Worm (Caenorhabditis elegans) whole organism, L2 larva: Measurements from ENCODE around the gene F41E6.5.

Experiments
- C34F6.9 ChIP-seq: fragments of 150-350 bp; optimal IDR thresholded peaks from 2 replicates; lab custom pipeline; 2014; ENCODE audit warnings: missing biosample characterization, missing genetic modification characterization
- F13H6.1 ChIP-seq: sonication (generic microtip); optimal IDR thresholded peaks from 2 replicates; lab custom pipeline; 2016; ENCODE audit warnings: missing genetic modification characterization, missing compliant biosample characterization
- R02D3.7 ChIP-seq: fragments of 150-350 bp; optimal IDR thresholded peaks from 2 replicates; lab custom pipeline; 2014; ENCODE audit warnings: missing biosample characterization, missing genetic modification characterization
- Y55F3AM.14 ChIP-seq: fragments of 200-800 bp; sonication (Bioruptor generic); optimal IDR thresholded peaks from 2 replicates; lab custom pipeline; 2018; ENCODE audit warnings: mild to moderate bottlenecking, missing genetic modification characterization, missing compliant biosample characterization
- ZK546.5 ChIP-seq: sonication (generic microtip); optimal IDR thresholded peaks from 2 replicates; lab custom pipeline; 2017; ENCODE audit warnings: missing biosample characterization, missing genetic modification characterization
- alr-1 ChIP-seq: fragments of 150-350 bp; optimal IDR thresholded peaks from 2 replicates; lab custom pipeline; 2014; ENCODE audit warnings: missing biosample characterization, missing genetic modification characterization
- aly-2 ChIP-seq: fragments of 150-350 bp; optimal IDR thresholded peaks from 2 replicates; lab custom pipeline; 2014; ENCODE audit warnings: missing biosample characterization, missing genetic modification characterization
- ama-1 ChIP-seq: fragments of 150-350 bp; optimal IDR thresholded peaks from 2 replicates; lab custom pipeline; 2018; ENCODE audit warnings: inconsistent platforms
- blmp-1 ChIP-seq: sonication (generic microtip); optimal IDR thresholded peaks from 2 replicates; lab custom pipeline; 2017; ENCODE audit warnings: missing genetic modification characterization, mild to moderate bottlenecking, missing compliant biosample characterization, antibody characterized with exemption, moderate library complexity; ENCODE audit not compliant: insufficient read depth
- ceh-82 ChIP-seq: fragments of 150-350 bp; optimal IDR thresholded peaks from 2 replicates; lab custom pipeline; 2014; ENCODE audit warnings: missing biosample characterization, missing genetic modification characterization
- crh-2 ChIP-seq: sonication (generic microtip); optimal IDR thresholded peaks from 2 replicates; lab custom pipeline; 2017; ENCODE audit warnings: missing biosample characterization, missing genetic modification characterization
- dmd-4 ChIP-seq: sonication (generic microtip); optimal IDR thresholded peaks from 2 replicates; lab custom pipeline; 2017; ENCODE audit warnings: missing biosample characterization, missing genetic modification characterization
- egl-27 ChIP-seq: sonication (generic microtip); optimal IDR thresholded peaks from 3 replicates; lab custom pipeline; 2017; ENCODE audit warnings: missing biosample characterization, missing genetic modification reagents, missing genetic modification characterization
- elt-1 ChIP-seq: fragments of 150-350 bp; optimal IDR thresholded peaks from 2 replicates; lab custom pipeline; 2014; ENCODE audit warnings: missing biosample characterization, missing genetic modification characterization
- elt-3 ChIP-seq: sonication (generic microtip); optimal IDR thresholded peaks from 2 replicates; lab custom pipeline; 2017; ENCODE audit warnings: missing biosample characterization, missing genetic modification characterization
- fos-1 ChIP-seq: fragments of 150-350 bp; optimal IDR thresholded peaks from 2 replicates; lab custom pipeline; 2014; ENCODE audit warnings: missing biosample characterization, missing genetic modification characterization
- gmeb-1 ChIP-seq: fragments of 150-350 bp; optimal IDR thresholded peaks from 2 replicates; lab custom pipeline; 2014; ENCODE audit warnings: missing biosample characterization, missing genetic modification characterization
- lin-11 ChIP-seq: fragments of 150-350 bp; sonication (generic microtip); optimal IDR thresholded peaks from 2 replicates; lab custom pipeline; 2014; ENCODE audit warnings: missing biosample characterization, missing genetic modification characterization, inconsistent platforms, mixed read lengths
- lin-13 ChIP-seq: fragments of 150-350 bp; optimal IDR thresholded peaks from 2 replicates; lab custom pipeline; 2014; ENCODE audit warnings: missing biosample characterization, missing genetic modification reagents, missing genetic modification characterization
- lin-39 ChIP-seq: fragments of 150-350 bp; optimal IDR thresholded peaks from 2 replicates; lab custom pipeline; 2014; ENCODE audit warnings: missing biosample characterization, missing genetic modification reagents, missing genetic modification characterization
- lsy-2 ChIP-seq, 2 experiments: fragments of 150-350 bp in 1 of 2; sonication (generic microtip) in 1 of 2; optimal IDR thresholded peaks; 2 replicates each; lab custom pipeline; 2014 to 2017; ENCODE audit warnings: missing biosample characterization in 2 of 2, missing genetic modification characterization in 2 of 2
- mab-5 ChIP-seq: fragments of 150-350 bp; optimal IDR thresholded peaks from 2 replicates; lab custom pipeline; 2014; ENCODE audit warnings: missing biosample characterization, missing genetic modification characterization
- mbf-1 ChIP-seq: sonication (generic microtip); optimal IDR thresholded peaks from 2 replicates; lab custom pipeline; 2017; ENCODE audit warnings: missing biosample characterization, missing genetic modification characterization
- nhr-10 ChIP-seq: sonication (generic microtip); optimal IDR thresholded peaks from 2 replicates; lab custom pipeline; 2017; ENCODE audit warnings: missing biosample characterization, missing genetic modification characterization
- nhr-11 ChIP-seq: fragments of 150-350 bp; optimal IDR thresholded peaks from 2 replicates; lab custom pipeline; 2014; ENCODE audit warnings: missing biosample characterization, missing genetic modification characterization
- nhr-12 ChIP-seq: fragments of 150-350 bp; optimal IDR thresholded peaks from 2 replicates; lab custom pipeline; 2014; ENCODE audit warnings: missing biosample characterization, missing genetic modification characterization
- nhr-129 ChIP-seq: fragments of 150-350 bp; optimal IDR thresholded peaks from 2 replicates; lab custom pipeline; 2014; ENCODE audit warnings: missing biosample characterization, missing genetic modification characterization
- nhr-23 ChIP-seq: fragments of 150-350 bp; optimal IDR thresholded peaks from 2 replicates; lab custom pipeline; 2014; ENCODE audit warnings: missing biosample characterization, missing genetic modification reagents, missing genetic modification characterization
- nhr-237 ChIP-seq: fragments of 150-350 bp; optimal IDR thresholded peaks from 2 replicates; lab custom pipeline; 2014; ENCODE audit warnings: missing biosample characterization, missing genetic modification characterization
- nhr-25 ChIP-seq: fragments of 150-350 bp; sonication (generic microtip); optimal IDR thresholded peaks from 3 replicates; lab custom pipeline; 2014; ENCODE audit warnings: missing biosample characterization, missing genetic modification characterization
- nhr-6 ChIP-seq: fragments of 150-350 bp; optimal IDR thresholded peaks from 2 replicates; lab custom pipeline; 2014; ENCODE audit warnings: missing biosample characterization, missing genetic modification characterization
- nhr-77 ChIP-seq: fragments of 150-350 bp; optimal IDR thresholded peaks from 2 replicates; lab custom pipeline; 2014; ENCODE audit warnings: missing biosample characterization, missing genetic modification characterization
- peb-1 ChIP-seq: fragments of 150-350 bp; optimal IDR thresholded peaks from 2 replicates; lab custom pipeline; 2014; ENCODE audit warnings: missing biosample characterization, missing genetic modification characterization
- sem-4 ChIP-seq: fragments of 150-350 bp; optimal IDR thresholded peaks from 2 replicates; lab custom pipeline; 2014; ENCODE audit warnings: missing biosample characterization, missing genetic modification reagents, missing genetic modification characterization
- skn-1 ChIP-seq: sonication (generic microtip); optimal IDR thresholded peaks from 2 replicates; lab custom pipeline; 2017; ENCODE audit warnings: missing biosample characterization, missing genetic modification characterization
- sma-3 ChIP-seq: sonication (generic microtip); optimal IDR thresholded peaks from 2 replicates; lab custom pipeline; 2016; ENCODE audit warnings: missing genetic modification reagents, missing genetic modification characterization, missing compliant biosample characterization
- sma-9 ChIP-seq, 2 experiments: fragments of 150-350 bp in 1 of 2; sonication (generic microtip) in 1 of 2; optimal IDR thresholded peaks; 2 replicates each; lab custom pipeline; 2014 to 2016; ENCODE audit warnings: missing genetic modification characterization in 2 of 2, mild to moderate bottlenecking in 1 of 2, missing biosample characterization in 1 of 2, missing compliant biosample characterization in 1 of 2, missing genetic modification reagents in 1 of 2, moderate library complexity in 1 of 2
- snpc-4 ChIP-seq: fragments of 150-350 bp; optimal IDR thresholded peaks from 2 replicates; lab custom pipeline; 2014; ENCODE audit warnings: missing biosample characterization, missing genetic modification characterization
- unc-39 ChIP-seq: fragments of 150-350 bp; optimal IDR thresholded peaks from 2 replicates; lab custom pipeline; 2014; ENCODE audit warnings: missing biosample characterization, missing genetic modification characterization
- unc-55 ChIP-seq: fragments of 150-350 bp; sonication (generic microtip); optimal IDR thresholded peaks from 3 replicates; lab custom pipeline; 2014; ENCODE audit warnings: missing biosample characterization, missing genetic modification reagents, missing genetic modification characterization
- unc-62 ChIP-seq: fragments of 150-350 bp; optimal IDR thresholded peaks from 2 replicates; lab custom pipeline; 2014; ENCODE audit warnings: missing biosample characterization, missing genetic modification reagents, missing genetic modification characterization
- zag-1 ChIP-seq: fragments of 150-350 bp; optimal IDR thresholded peaks from 2 replicates; lab custom pipeline; 2014; ENCODE audit warnings: missing biosample characterization, missing genetic modification characterization
- ztf-1 ChIP-seq: fragments of 200-800 bp; sonication (Bioruptor generic); conservative IDR thresholded peaks from 2 replicates; pipeline ENCODE4 v1.3.6; 2022; ENCODE audit warnings: missing genetic modification characterization, missing compliant biosample characterization
- ztf-11 ChIP-seq: sonication (generic microtip); optimal IDR thresholded peaks from 2 replicates; lab custom pipeline; 2017; ENCODE audit warnings: missing biosample characterization, missing genetic modification characterization
- ztf-4 ChIP-seq: fragments of 150-350 bp; optimal IDR thresholded peaks from 2 replicates; lab custom pipeline; 2014; ENCODE audit warnings: missing biosample characterization, missing genetic modification characterization

F41E6.5 gene

DNA sequence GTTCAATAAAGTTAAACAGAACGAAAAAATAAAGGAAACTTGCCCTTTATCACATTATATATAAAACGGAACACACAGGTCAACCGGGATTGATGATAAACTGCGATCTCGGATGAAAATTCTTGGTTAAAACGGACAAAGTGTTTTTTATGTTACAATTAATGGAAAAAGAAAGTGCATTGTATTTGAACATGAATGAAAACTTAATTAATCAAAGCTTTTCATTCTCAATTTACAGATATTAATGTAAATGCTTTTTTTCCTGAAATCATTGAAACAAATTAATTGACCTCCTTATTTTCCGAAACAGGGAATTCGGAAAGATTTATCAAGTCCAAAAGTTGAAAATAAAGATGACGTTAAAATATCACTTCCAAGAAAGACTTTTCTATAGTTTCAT lies 1.9 kb upstream of the F41E6.5 start, which contains the start of gene F41E6.8:
TSS of gene F41E6.8 (minus strand) at position 101 of the 400 bp plus-strand sequence.
- TF ChIP-seq egl-27 (tag; lab: Kevin White, UChicago) (no peak), elt-3 (tag; lab: Kevin White, UChicago) (no peak), unc-39 (tag; lab: Kevin White, UChicago) (no peak), ZK546.5 (tag; lab: Kevin White, UChicago) (no peak), unc-55 (GFP tag; lab: Kevin White, UChicago) (no peak), sma-3 (GFP tag; lab: Kevin White, UChicago) (no peak), fos-1 (no peak), blmp-1 (tag; lab: Kevin White, UChicago) (no peak), sem-4 (tag; lab: Kevin White, UChicago) (no peak)

DNA sequence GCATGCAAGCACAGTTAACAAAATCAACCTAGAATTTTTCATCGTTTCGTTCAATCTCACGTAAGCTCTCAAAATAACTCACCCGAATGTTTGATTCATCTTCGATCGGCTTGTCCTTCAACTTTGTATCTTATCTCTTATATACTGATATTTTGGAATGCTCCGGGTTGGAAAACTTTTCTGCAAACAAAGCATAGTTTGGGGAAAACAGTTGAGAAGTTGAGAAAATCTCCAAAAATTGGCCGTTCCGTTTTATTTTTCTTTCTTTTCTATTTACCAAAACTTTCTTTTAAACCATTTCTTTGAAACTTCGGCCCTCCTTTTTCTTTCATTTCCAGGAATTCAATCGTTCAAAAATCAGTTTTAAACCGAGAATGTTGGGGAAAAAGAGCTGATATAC lies 642 bp upstream of the F41E6.5 start, which contains the start of gene F41E6.15:
TSS of gene F41E6.15 (minus strand) at position 101 of the 400 bp plus-strand sequence.
- no peak for TF ChIP-seq unc-62 (GFP tag; lab: Kevin White, UChicago)
- no peak for TF ChIP-seq nhr-10 (tag; lab: Kevin White, UChicago)
- no peak for TF ChIP-seq sma-3 (GFP tag; lab: Kevin White, UChicago)
- TF ChIP-seq aly-2 (tag; lab: Kevin White, UChicago), result no peak
- no peak for TF ChIP-seq sma-9 (GFP tag; optimal IDR thresholded peaks at IDR 0.05; lab: Kevin White, UChicago)
- no peak for TF ChIP-seq sma-9 (tag; optimal IDR thresholded peaks at IDR 0.05; lab: Kevin White, UChicago)
- no peak for TF ChIP-seq skn-1 (tag; lab: Kevin White, UChicago)
- no peak for TF ChIP-seq nhr-25 (tag; lab: Kevin White, UChicago)
- no peak for TF ChIP-seq Y55F3AM.14 (GFP tag; lab: Kevin White, UChicago)
- no peak for TF ChIP-seq nhr-12
- no peak for TF ChIP-seq ztf-4 (tag; lab: Kevin White, UChicago)
- TF ChIP-seq alr-1, result no peak
- TF ChIP-seq lin-11, result no peak
- TF ChIP-seq ama-1 (lab: Kevin White, UChicago), result no peak
- TF ChIP-seq snpc-4 (tag; lab: Kevin White, UChicago), result no peak

DNA sequence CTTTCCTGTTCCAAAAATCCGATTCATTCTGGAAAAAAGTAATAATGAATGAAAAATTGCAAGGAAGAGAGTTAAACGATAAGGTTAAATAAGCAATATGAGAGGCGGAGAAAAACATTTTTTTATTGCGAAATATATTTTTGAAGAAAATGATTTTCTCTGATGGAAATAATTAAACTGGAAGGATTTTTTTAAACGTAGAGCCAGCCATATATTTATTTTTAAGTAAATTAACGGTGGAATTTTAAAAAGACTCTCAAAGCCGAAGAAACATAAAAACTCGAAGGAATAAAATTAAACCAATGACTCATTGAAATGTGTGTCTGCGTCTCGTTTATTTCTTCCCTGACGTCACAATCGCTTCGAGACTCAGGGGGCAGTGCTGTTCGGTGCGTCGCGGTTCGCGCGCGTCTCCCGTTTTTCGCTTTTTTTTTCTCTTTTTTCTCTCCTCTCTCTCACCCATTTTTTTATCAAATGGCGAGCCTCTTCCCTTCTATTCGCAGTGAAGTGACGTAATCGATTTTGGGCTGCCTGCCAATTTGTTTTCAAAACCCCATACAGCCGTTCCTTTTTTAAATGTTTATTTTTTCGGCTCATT lies 2.9 kb downstream of the F41E6.5 start, which contains the start of gene vps-60:
TSS of gene vps-60 (minus strand) at position 30 of the 598 bp plus-strand sequence.
- TF ChIP-seq sma-3 (GFP tag; lab: Kevin White, UChicago), result peak; percentile 94
- TF ChIP-seq nhr-11 (tag; lab: Kevin White, UChicago), result no peak
- TF ChIP-seq nhr-23 (tag; lab: Kevin White, UChicago), result no peak
- peak; percentile 91 for TF ChIP-seq blmp-1 (tag; lab: Kevin White, UChicago)
- no peak for TF ChIP-seq elt-1 (tag; lab: Kevin White, UChicago)
- peak; percentile 51 for TF ChIP-seq unc-62 (GFP tag; lab: Kevin White, UChicago)
- TF ChIP-seq zag-1 (tag; lab: Kevin White, UChicago), result peak; percentile 84
- TF ChIP-seq gmeb-1 (tag; lab: Kevin White, UChicago), result peak; percentile 84
- no peak for TF ChIP-seq unc-39 (tag; lab: Kevin White, UChicago)
- peak; percentile 91 for TF ChIP-seq lin-11
- TF ChIP-seq dmd-4 (tag; lab: Kevin White, UChicago), result no peak
- TF ChIP-seq ztf-1 (GFP tag; lab: Robert Waterston, UW), result no peak
- peak; percentile 20 for TF ChIP-seq nhr-10 (tag; lab: Kevin White, UChicago)
- TF ChIP-seq ceh-82 (tag; lab: Kevin White, UChicago), result no peak
- no peak for TF ChIP-seq nhr-12
- no peak for TF ChIP-seq elt-3 (tag; lab: Kevin White, UChicago)
- TF ChIP-seq skn-1 (tag; lab: Kevin White, UChicago), result peak; percentile 14
- peak; percentile 94 for TF ChIP-seq sma-9 (GFP tag; optimal IDR thresholded peaks at IDR 0.05; lab: Kevin White, UChicago)
- no peak for TF ChIP-seq sma-9 (tag; optimal IDR thresholded peaks at IDR 0.05; lab: Kevin White, UChicago)
- TF ChIP-seq egl-27 (tag; lab: Kevin White, UChicago), result peak; percentile 71
- TF ChIP-seq nhr-129 (tag; lab: Kevin White, UChicago), result peak; percentile 92
- TF ChIP-seq ama-1 (lab: Kevin White, UChicago), result peak; percentile 64
- TF ChIP-seq snpc-4 (tag; lab: Kevin White, UChicago), result peak; percentile 86
- TF ChIP-seq lin-13 (GFP tag; lab: Kevin White, UChicago), result peak; percentile 94
- no peak for TF ChIP-seq nhr-237 (tag; lab: Kevin White, UChicago)
- no peak for TF ChIP-seq peb-1 (tag; lab: Kevin White, UChicago)
- TF ChIP-seq mab-5 (tag; lab: Kevin White, UChicago), result peak; percentile 85
- peak; percentile 75 for TF ChIP-seq Y55F3AM.14 (GFP tag; lab: Kevin White, UChicago)
- peak; percentile 27 for TF ChIP-seq ZK546.5 (tag; lab: Kevin White, UChicago)
- TF ChIP-seq alr-1, result no peak
- TF ChIP-seq ztf-11 (tag; lab: Kevin White, UChicago), result no peak
- TF ChIP-seq nhr-77, result no peak
- TF ChIP-seq lsy-2 (tag; optimal IDR thresholded peaks at IDR 0.05; lab: Kevin White, UChicago), result peak; percentile 74 to 93
- no peak for TF ChIP-seq lin-39 (tag; lab: Kevin White, UChicago)
- TF ChIP-seq C34F6.9 (tag; lab: Kevin White, UChicago), result peak; percentile 98
- peak; percentile 98 for TF ChIP-seq crh-2 (tag; lab: Kevin White, UChicago)
- peak; percentile 90 for TF ChIP-seq ztf-4 (tag; lab: Kevin White, UChicago)
- peak; percentile 90 for TF ChIP-seq sem-4 (tag; lab: Kevin White, UChicago)
- peak; percentile 90 for TF ChIP-seq F13H6.1
- TF ChIP-seq nhr-25 (tag; lab: Kevin White, UChicago), result peak; percentile 84
- peak; percentile 99 for TF ChIP-seq unc-55 (GFP tag; lab: Kevin White, UChicago)
- TF ChIP-seq fos-1, result peak; percentile 100
- peak; percentile 76 for TF ChIP-seq nhr-6 (tag; lab: Kevin White, UChicago)
- no peak for TF ChIP-seq mbf-1 (tag; lab: Kevin White, UChicago)
- no peak for TF ChIP-seq R02D3.7 (tag; lab: Kevin White, UChicago)
